Fruit fly (Drosophila melanogaster): ENCODE results near the gene Cenp-C.

Cenp-C gene

dm6 chr3R:8616149-8616548 is 52.2 kb downstream of the Cenp-C start:
- TF ChIP-seq CTCF (optimal IDR thresholded peaks at IDR 0.05) (no peak), CG8478 (optimal IDR thresholded peaks at IDR 0.05) (no peak)
